Worm (Caenorhabditis elegans) whole organism, late embryonic: ENCODE measurements around the gene F26F12.2.

ENCODE experiments used
- C38D4.7 ChIP-seq: fragments of 200-800 bp; sonication (Bioruptor generic); optimal IDR thresholded peaks from 2 replicates; lab custom pipeline; 2018; ENCODE audit warnings: mild to moderate bottlenecking, missing genetic modification characterization, moderate library complexity, missing compliant biosample characterization
- F13H6.1 ChIP-seq: sonication (generic microtip); optimal IDR thresholded peaks from 2 replicates; lab custom pipeline; 2016; ENCODE audit warnings: missing genetic modification characterization, missing compliant biosample characterization
- K09A11.1 ChIP-seq: sonication (generic microtip); optimal IDR thresholded peaks from 2 replicates; lab custom pipeline; 2017; ENCODE audit warnings: antibody characterized with exemption, mild to moderate bottlenecking, missing genetic modification characterization, missing compliant biosample characterization; ENCODE audit not compliant: insufficient read depth
- Y22D7AL.16 ChIP-seq: sonication (generic microtip); optimal IDR thresholded peaks from 2 replicates; lab custom pipeline; 2016; ENCODE audit warnings: missing genetic modification characterization, missing compliant biosample characterization
- ceh-14 ChIP-seq: sonication (generic microtip); optimal IDR thresholded peaks from 2 replicates; lab custom pipeline; 2016; ENCODE audit warnings: missing genotype, missing genetic modification characterization, missing compliant biosample characterization
- ceh-18 ChIP-seq: sonication (generic microtip); optimal IDR thresholded peaks from 2 replicates; lab custom pipeline; 2016; ENCODE audit warnings: missing genetic modification characterization, missing compliant biosample characterization
- ceh-19 ChIP-seq: fragments of 200-800 bp; sonication (Bioruptor generic); optimal IDR thresholded peaks from 2 replicates; lab custom pipeline; 2018; ENCODE audit warnings: mild to moderate bottlenecking, missing genetic modification characterization, missing compliant biosample characterization
- ceh-2 ChIP-seq: sonication (generic microtip); optimal IDR thresholded peaks from 2 replicates; lab custom pipeline; 2016; ENCODE audit warnings: missing genotype, missing genetic modification characterization, missing compliant biosample characterization
- ceh-22 ChIP-seq: sonication (generic microtip); optimal IDR thresholded peaks from 2 replicates; lab custom pipeline; 2017; ENCODE audit warnings: missing biosample characterization, missing genetic modification characterization
- ceh-24 ChIP-seq: sonication (generic microtip); optimal IDR thresholded peaks from 2 replicates; lab custom pipeline; 2016; ENCODE audit warnings: mild to moderate bottlenecking, missing genetic modification characterization, missing compliant biosample characterization
- ceh-31 ChIP-seq: sonication (generic microtip); optimal IDR thresholded peaks from 2 replicates; lab custom pipeline; 2016; ENCODE audit warnings: missing genetic modification characterization, missing compliant biosample characterization
- ceh-45 ChIP-seq: fragments of 200-800 bp; sonication (Bioruptor generic); IDR thresholded peaks from 2 replicates; pipeline ENCODE4 v1.3.6; 2022; ENCODE audit warnings: missing genetic modification reagents, missing genetic modification characterization, missing compliant biosample characterization
- ceh-48 ChIP-seq: sonication (generic microtip); optimal IDR thresholded peaks from 2 replicates; lab custom pipeline; 2016; ENCODE audit warnings: missing genetic modification characterization, inconsistent platforms, missing compliant biosample characterization
- ceh-6 ChIP-seq: fragments of 200-800 bp; sonication (Bioruptor generic); optimal IDR thresholded peaks from 2 replicates; lab custom pipeline; 2018; ENCODE audit warnings: mild to moderate bottlenecking, missing genetic modification characterization, missing compliant biosample characterization
- ceh-9 ChIP-seq: sonication (generic microtip); optimal IDR thresholded peaks from 2 replicates; lab custom pipeline; 2016; ENCODE audit warnings: mild to moderate bottlenecking, missing genetic modification characterization, inconsistent platforms, missing compliant biosample characterization
- che-1 ChIP-seq: sonication (generic microtip); optimal IDR thresholded peaks from 2 replicates; lab custom pipeline; 2016; ENCODE audit warnings: mild to moderate bottlenecking, missing genetic modification characterization, missing compliant biosample characterization
- dmd-4 ChIP-seq: sonication (generic microtip); optimal IDR thresholded peaks from 2 replicates; lab custom pipeline; 2016; ENCODE audit warnings: borderline replicate concordance, missing genetic modification characterization, missing compliant biosample characterization
- elt-2 ChIP-seq: sonication (generic microtip); optimal IDR thresholded peaks from 2 replicates; lab custom pipeline; 2016; ENCODE audit warnings: missing genetic modification reagents, missing genetic modification characterization, missing compliant biosample characterization
- elt-4 ChIP-seq: sonication (generic microtip); optimal IDR thresholded peaks from 2 replicates; lab custom pipeline; 2016; ENCODE audit warnings: missing genetic modification characterization, missing compliant biosample characterization
- ets-4 ChIP-seq: sonication (generic microtip); optimal IDR thresholded peaks from 2 replicates; lab custom pipeline; 2016; ENCODE audit warnings: missing genetic modification characterization, missing compliant biosample characterization
- fkh-10 ChIP-seq: fragments of 150-350 bp; optimal IDR thresholded peaks from 2 replicates; lab custom pipeline; 2014; ENCODE audit warnings: missing biosample characterization, missing genetic modification reagents, missing genetic modification characterization
- gmeb-2 ChIP-seq: sonication (generic microtip); optimal IDR thresholded peaks from 2 replicates; lab custom pipeline; 2016; ENCODE audit warnings: missing genetic modification characterization, inconsistent platforms, missing compliant biosample characterization
- hlh-15 ChIP-seq: sonication (generic microtip); optimal IDR thresholded peaks from 2 replicates; lab custom pipeline; 2016; ENCODE audit warnings: missing genetic modification characterization, missing compliant biosample characterization
- hlh-30 ChIP-seq: sonication (generic microtip); optimal IDR thresholded peaks from 2 replicates; lab custom pipeline; 2017; ENCODE audit warnings: antibody characterized with exemption, missing genetic modification characterization, missing compliant biosample characterization; ENCODE audit not compliant: insufficient read depth
- hlh-8 ChIP-seq: sonication (generic microtip); optimal IDR thresholded peaks from 2 replicates; lab custom pipeline; 2016; ENCODE audit warnings: missing genotype, missing genetic modification characterization, missing compliant biosample characterization
- madf-2 ChIP-seq: sonication (generic microtip); optimal IDR thresholded peaks from 2 replicates; lab custom pipeline; 2017; ENCODE audit warnings: missing genetic modification characterization, missing compliant biosample characterization
- nhr-232 ChIP-seq: sonication (generic microtip); optimal IDR thresholded peaks from 2 replicates; lab custom pipeline; 2016; ENCODE audit warnings: missing genetic modification characterization, missing compliant biosample characterization
- odd-2 ChIP-seq: sonication (generic microtip); optimal IDR thresholded peaks from 2 replicates; lab custom pipeline; 2017; ENCODE audit warnings: antibody characterized with exemption, mild to moderate bottlenecking, missing genetic modification characterization, missing compliant biosample characterization
- pat-9 ChIP-seq: fragments of 200-800 bp; sonication (Bioruptor generic); optimal IDR thresholded peaks from 2 replicates; lab custom pipeline; 2018; ENCODE audit warnings: mild to moderate bottlenecking, missing genetic modification characterization, moderate library complexity, missing compliant biosample characterization
- pha-2 ChIP-seq: sonication (generic microtip); optimal IDR thresholded peaks from 2 replicates; lab custom pipeline; 2017; ENCODE audit warnings: mild to moderate bottlenecking, missing genetic modification characterization, missing compliant biosample characterization
- pha-4 ChIP-seq: fragments of 150-350 bp; optimal IDR thresholded peaks from 2 replicates; lab custom pipeline; 2018; ENCODE audit warnings: missing biosample characterization, missing genetic modification reagents, missing genetic modification characterization
- pqm-1 ChIP-seq: sonication (generic microtip); optimal IDR thresholded peaks from 2 replicates; lab custom pipeline; 2016; ENCODE audit warnings: missing genetic modification characterization, missing compliant biosample characterization
- ref-2 ChIP-seq: sonication (generic microtip); optimal IDR thresholded peaks from 2 replicates; lab custom pipeline; 2016; ENCODE audit warnings: missing genetic modification characterization, missing compliant biosample characterization
- rnt-1 ChIP-seq: sonication (generic microtip); optimal IDR thresholded peaks from 2 replicates; lab custom pipeline; 2016; ENCODE audit warnings: missing genetic modification characterization, missing compliant biosample characterization
- sox-4 ChIP-seq: sonication (generic microtip); optimal IDR thresholded peaks from 2 replicates; lab custom pipeline; 2017; ENCODE audit warnings: mild to moderate bottlenecking, missing genetic modification characterization, inconsistent platforms, missing compliant biosample characterization
- syd-9 ChIP-seq: sonication (generic microtip); optimal IDR thresholded peaks from 2 replicates; lab custom pipeline; 2016; ENCODE audit warnings: mild to moderate bottlenecking, missing genetic modification characterization, moderate library complexity, missing compliant biosample characterization
- tbx-7 ChIP-seq: sonication (generic microtip); optimal IDR thresholded peaks from 2 replicates; lab custom pipeline; 2016; ENCODE audit warnings: missing genotype, missing genetic modification characterization, missing compliant biosample characterization
- unc-55 ChIP-seq: sonication (generic microtip); optimal IDR thresholded peaks from 2 replicates; lab custom pipeline; 2017; ENCODE audit warnings: missing biosample characterization, missing genetic modification reagents, missing genetic modification characterization
- unc-86 ChIP-seq: sonication (generic microtip); optimal IDR thresholded peaks from 2 replicates; lab custom pipeline; 2016; ENCODE audit warnings: missing genetic modification characterization, missing compliant biosample characterization
- ztf-16 ChIP-seq: sonication (generic microtip); optimal IDR thresholded peaks from 2 replicates; lab custom pipeline; 2017; ENCODE audit warnings: missing genetic modification characterization, missing compliant biosample characterization

The F26F12.2 gene

DNA sequence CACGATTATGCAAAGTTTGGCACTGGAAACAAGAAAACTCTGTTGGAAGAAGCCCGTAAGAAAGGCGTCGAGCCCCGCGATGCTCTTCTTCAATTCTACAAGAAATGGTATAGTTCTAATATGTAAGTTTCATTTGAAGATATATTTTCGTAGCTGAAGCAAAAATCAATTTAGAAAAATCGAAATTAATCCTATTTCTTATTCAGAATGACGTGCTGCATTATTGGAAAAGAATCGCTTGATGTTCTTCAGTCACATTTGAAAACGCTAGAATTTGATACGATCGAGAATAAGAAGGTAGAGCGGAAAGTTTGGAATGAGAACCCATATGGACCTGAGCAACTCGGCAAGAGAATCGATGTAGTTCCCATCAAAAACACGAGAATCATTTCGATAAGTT is 38.6 kb upstream of the F26F12.2 start:
- TF ChIP-seq hlh-8 (tag; lab: Kevin White, UChicago) (no peak), pat-9 (tag; lab: Kevin White, UChicago) (no peak), ceh-45 (GFP tag; lab: Robert Waterston, UW) (no peak), ceh-6 (GFP tag; lab: Kevin White, UChicago) (no peak), odd-2 (tag; lab: Kevin White, UChicago) (no peak), rnt-1 (tag; lab: Kevin White, UChicago) (no peak), hlh-30 (tag; lab: Kevin White, UChicago) (no peak), syd-9 (no peak), elt-2 (tag; lab: Kevin White, UChicago) (no peak), che-1 (tag; lab: Kevin White, UChicago) (no peak), ref-2 (no peak), ceh-22 (tag; lab: Kevin White, UChicago) (no peak), F13H6.1 (tag; lab: Kevin White, UChicago) (no peak), ceh-31 (no peak)

DNA sequence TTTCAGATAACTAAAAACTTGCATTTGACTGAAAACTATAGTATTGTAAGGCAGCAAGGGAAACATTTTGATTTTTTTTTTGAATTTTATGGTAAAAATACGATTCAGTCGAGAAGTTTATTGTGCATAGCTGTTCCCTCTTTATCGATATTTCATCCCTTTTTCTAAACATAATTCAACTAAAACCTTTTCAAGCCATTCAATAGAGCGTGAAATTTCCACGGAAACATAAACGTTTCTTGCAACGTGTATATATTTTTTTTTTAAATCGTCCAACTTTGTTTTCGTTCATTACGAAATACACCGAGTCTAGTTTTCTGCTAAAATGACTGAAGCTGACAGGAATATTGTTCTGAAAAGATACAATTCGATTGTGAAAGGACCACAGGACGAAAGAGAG is 33.3 kb upstream of the F26F12.2 start, which contains the start of gene C02G6.2:
TSS of gene C02G6.2 (plus strand) at position 301 of the 400 bp plus-strand sequence.
- TF ChIP-seq pha-2: no peak
- no peak for TF ChIP-seq ceh-22 (tag; lab: Kevin White, UChicago)
- TF ChIP-seq che-1 (tag; lab: Kevin White, UChicago): no peak
- TF ChIP-seq rnt-1 (tag; lab: Kevin White, UChicago): no peak
- no peak for TF ChIP-seq pat-9 (tag; lab: Kevin White, UChicago)
- TF ChIP-seq ceh-2 (tag; lab: Kevin White, UChicago): no peak
- TF ChIP-seq ceh-18 (tag; lab: Kevin White, UChicago): no peak
- TF ChIP-seq pha-4 (tag; lab: Kevin White, UChicago): no peak
- no peak for TF ChIP-seq hlh-30 (tag; lab: Kevin White, UChicago)
- TF ChIP-seq unc-55 (GFP tag; lab: Kevin White, UChicago): no peak
- no peak for TF ChIP-seq nhr-232 (tag; lab: Kevin White, UChicago)
- TF ChIP-seq ceh-24: no peak
- no peak for TF ChIP-seq elt-2 (tag; lab: Kevin White, UChicago)
- TF ChIP-seq tbx-7 (tag; lab: Kevin White, UChicago): no peak
- TF ChIP-seq ceh-48: no peak
- TF ChIP-seq ceh-9: no peak
- no peak for TF ChIP-seq madf-2
- TF ChIP-seq ets-4: no peak
- no peak for TF ChIP-seq hlh-15 (tag; lab: Kevin White, UChicago)
- TF ChIP-seq ceh-14 (tag; lab: Kevin White, UChicago): no peak

DNA sequence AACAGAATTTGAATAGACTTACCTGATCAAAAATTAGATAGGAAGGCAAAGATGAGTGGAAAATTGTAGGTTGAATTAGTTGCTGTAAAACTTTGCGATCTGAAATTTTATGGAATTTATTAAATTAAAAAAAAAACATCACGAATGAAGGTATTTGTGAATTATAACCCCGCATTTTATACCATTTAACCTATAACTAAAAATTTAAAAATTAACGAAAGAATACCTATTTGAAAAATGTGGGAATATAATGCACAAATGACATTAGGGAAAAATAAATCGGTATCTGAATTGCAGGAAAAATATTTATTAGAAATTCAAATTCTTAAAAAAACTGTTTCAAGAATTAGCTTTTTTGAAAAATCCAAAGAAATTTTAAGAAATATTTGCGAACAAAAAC is 30.8 kb upstream of the F26F12.2 start, which contains the start of gene F26F12.4:
TSS of gene F26F12.4 (minus strand) at position 101 of the 400 bp plus-strand sequence.
- TF ChIP-seq ceh-19 (GFP tag; lab: Kevin White, UChicago): no peak
- TF ChIP-seq ceh-22 (tag; lab: Kevin White, UChicago): no peak
- no peak for TF ChIP-seq ztf-16 (tag; lab: Kevin White, UChicago)
- TF ChIP-seq K09A11.1 (tag; lab: Kevin White, UChicago): no peak
- TF ChIP-seq unc-86 (tag; lab: Kevin White, UChicago): no peak
- TF ChIP-seq, all 69 proteins: peak for 0

DNA sequence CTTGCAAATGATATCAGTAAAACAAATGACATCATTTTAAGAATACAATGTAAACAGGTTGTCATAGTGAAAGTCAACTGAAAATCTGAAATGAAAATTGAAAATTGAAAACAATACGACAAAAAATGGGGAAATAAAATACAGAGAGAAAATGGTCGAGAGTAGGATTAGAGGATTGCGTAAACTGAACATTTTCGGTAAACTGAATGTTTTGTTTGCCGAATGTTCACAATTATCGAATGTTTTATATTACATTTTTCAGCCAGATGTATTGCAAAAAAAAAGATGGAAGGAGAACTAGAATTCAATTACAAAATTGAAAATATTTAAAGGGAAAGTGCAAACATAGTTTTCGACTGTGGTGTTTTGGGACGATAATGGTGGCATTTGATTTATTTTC is 26.7 kb upstream of the F26F12.2 start, which contains the start of gene F26F12.5:
TSS of gene F26F12.5 (minus strand) at position 101 of the 400 bp plus-strand sequence.
- TF ChIP-seq rnt-1 (tag; lab: Kevin White, UChicago) (no peak), ceh-24 (no peak), Y22D7AL.16 (tag; lab: Kevin White, UChicago) (no peak), ets-4 (no peak), pqm-1 (tag; lab: Kevin White, UChicago) (no peak), ceh-18 (tag; lab: Kevin White, UChicago) (no peak), elt-4 (tag; lab: Kevin White, UChicago) (no peak), dmd-4 (tag; lab: Kevin White, UChicago) (no peak), sox-4 (tag; lab: Kevin White, UChicago) (no peak), pat-9 (tag; lab: Kevin White, UChicago) (no peak), ceh-14 (tag; lab: Kevin White, UChicago) (no peak), ref-2 (no peak), fkh-10 (GFP tag; lab: Kevin White, UChicago) (no peak), gmeb-2 (tag; lab: Kevin White, UChicago) (no peak), C38D4.7 (GFP tag; lab: Kevin White, UChicago) (no peak)
- TF ChIP-seq, all 69 proteins: peak for 0
